Fruit fly (Drosophila melanogaster) whole organism, wandering third instar larva: ENCODE results near the gene CG6766.
"Not testable (repeated sequence)": the region's sequence is repeated elsewhere in the genome, so short reads cannot be mapped to it uniquely, and the experiment has no call there.

Source experiments
- Abd-B ChIP-seq: fragments of >200 bp; optimal IDR thresholded peaks from 2 replicates; lab custom pipeline; 2017; ENCODE audit warnings: missing biosample characterization, missing genetic modification characterization
- CrebA ChIP-seq: fragments of 200-800 bp; sonication (Bioruptor generic); optimal IDR thresholded peaks from 2 replicates; lab custom pipeline; 2016; ENCODE audit warnings: missing biosample characterization, mild to moderate bottlenecking, missing genetic modification characterization, borderline replicate concordance
- Dfd ChIP-seq: fragments of >200 bp; optimal IDR thresholded peaks from 2 replicates; lab custom pipeline; 2017; ENCODE audit warnings: missing biosample characterization, missing genetic modification characterization
- Hr78 ChIP-seq: fragments of >200 bp; optimal IDR thresholded peaks from 2 replicates; lab custom pipeline; 2017; ENCODE audit warnings: missing biosample characterization, missing genetic modification characterization
- Hr83 ChIP-seq: fragments of 200-300 bp; sonication (Bioruptor generic); optimal IDR thresholded peaks from 2 replicates; lab custom pipeline; 2016; ENCODE audit warnings: missing biosample characterization, mild to moderate bottlenecking, missing genetic modification characterization, moderate library complexity; ENCODE audit not compliant: poor library complexity, severe bottlenecking
- Jra ChIP-seq: sonication (Bioruptor generic); optimal IDR thresholded peaks from 2 replicates; lab custom pipeline; 2016; ENCODE audit warnings: missing biosample characterization, missing genetic modification characterization
- Mio ChIP-seq: sonication (Bioruptor generic); optimal IDR thresholded peaks from 2 replicates; lab custom pipeline; 2016; ENCODE audit warnings: missing biosample characterization, missing genetic modification characterization
- Myc ChIP-seq: fragments of >200 bp; optimal IDR thresholded peaks from 2 replicates; lab custom pipeline; 2017
- OdsH ChIP-seq: fragments of 200-800 bp; sonication (Bioruptor generic); optimal IDR thresholded peaks from 2 replicates; lab custom pipeline; 2016; ENCODE audit warnings: missing biosample characterization, mild to moderate bottlenecking, missing genetic modification characterization
- Rel ChIP-seq, 2 experiments: fragments of 200-800 bp; sonication (Bioruptor generic) in 1 of 2; optimal IDR thresholded peaks; 2 replicates in 1 of 2; 3 replicates in 1 of 2; lab custom pipeline; 2016 to 2019; ENCODE audit warnings: mild to moderate bottlenecking in 2 of 2, missing biosample characterization in 2 of 2, missing genetic modification characterization in 2 of 2, moderate library complexity in 1 of 2
- dl ChIP-seq, 2 experiments: fragments of 175-275, 200-275 bp in 1 of 2; fragments of 200-275 bp in 1 of 2; sonication (Bioruptor generic); optimal IDR thresholded peaks; lab custom pipeline; 2018; ENCODE audit warnings: mild to moderate bottlenecking in 2 of 2, missing biosample characterization in 2 of 2, missing genetic modification characterization in 2 of 2, moderate library complexity in 2 of 2; ENCODE audit not compliant: partially characterized antibody in 2 of 2, insufficient read depth in 1 of 2
- dmrt93B ChIP-seq: fragments of 200-800 bp; sonication (Bioruptor generic); optimal IDR thresholded peaks from 2 replicates; lab custom pipeline; 2018; ENCODE audit warnings: missing biosample characterization, mild to moderate bottlenecking, missing genetic modification characterization
- dsf ChIP-seq: sonication (Bioruptor generic); optimal IDR thresholded peaks from 2 replicates; lab custom pipeline; 2016; ENCODE audit warnings: missing biosample characterization, missing genetic modification characterization, borderline replicate concordance
- foxo ChIP-seq, 2 experiments: fragments of 200-800 bp; sonication (Bioruptor generic); optimal IDR thresholded peaks; 2 replicates in 1 of 2; 3 replicates in 1 of 2; lab custom pipeline; 2016 to 2017; ENCODE audit warnings: missing biosample characterization in 2 of 2, missing genetic modification characterization in 2 of 2
- fru ChIP-seq: fragments of 200-800 bp; sonication (Bioruptor generic); optimal IDR thresholded peaks from 3 replicates; lab custom pipeline; 2016; ENCODE audit warnings: missing biosample characterization, mild to moderate bottlenecking, missing genetic modification characterization
- jim ChIP-seq: fragments of 175-275, 200-325 bp; sonication (Bioruptor generic); optimal IDR thresholded peaks from 2 replicates; lab custom pipeline; 2016; ENCODE audit warnings: missing biosample characterization, mild to moderate bottlenecking, missing genetic modification characterization
- lola ChIP-seq: fragments of >200 bp; optimal IDR thresholded peaks from 2 replicates; lab custom pipeline; 2017; ENCODE audit warnings: missing biosample characterization, missing genetic modification characterization
- pan ChIP-seq: fragments of >200 bp; optimal IDR thresholded peaks from 2 replicates; lab custom pipeline; 2017
- psq ChIP-seq: fragments of 200-800 bp; sonication (Bioruptor generic); optimal IDR thresholded peaks from 3 replicates; lab custom pipeline; 2017; ENCODE audit warnings: missing biosample characterization, mild to moderate bottlenecking, missing genetic modification characterization, moderate library complexity
- rgr ChIP-seq: fragments of 200-800 bp; sonication (Bioruptor generic); optimal IDR thresholded peaks from 3 replicates; lab custom pipeline; 2016; ENCODE audit warnings: missing biosample characterization, mild to moderate bottlenecking, missing genetic modification characterization
- sage ChIP-seq: fragments of 200-800 bp; sonication (Bioruptor generic); optimal IDR thresholded peaks from 2 replicates; lab custom pipeline; 2016; ENCODE audit warnings: missing biosample characterization, mild to moderate bottlenecking, missing genetic modification characterization
- tai ChIP-seq: sonication (Bioruptor generic); optimal IDR thresholded peaks from 2 replicates; lab custom pipeline; 2016; ENCODE audit warnings: missing biosample characterization, missing genetic modification characterization
- usp ChIP-seq: fragments of >200 bp; optimal IDR thresholded peaks from 2 replicates; lab custom pipeline; 2017; ENCODE audit warnings: missing biosample characterization, missing genetic modification characterization
- woc ChIP-seq: sonication (Bioruptor generic); optimal IDR thresholded peaks from 2 replicates; lab custom pipeline; 2016; ENCODE audit warnings: missing biosample characterization, mild to moderate bottlenecking, missing genetic modification characterization

Gene CG6766

dm6 chr2L:12002051-12002450 lies 38.4 kb downstream of the CG6766 start, which contains the start of gene Hacd1:
Gene Hacd1 (minus strand): TSS chr2L:12002266.
- TF ChIP-seq Rel (GFP tag; optimal IDR thresholded peaks at IDR 0.05; lab: Kevin White, UChicago) (no peak), Rel (tag; optimal IDR thresholded peaks at IDR 0.05; lab: Kevin White, UChicago) (peak; percentile 7), usp (GFP tag; lab: Kevin White, UChicago) (no peak)

dm6 chr2L:12001132-12001531 lies 39.4 kb downstream of the CG6766 start:
- TF ChIP-seq pan (lab: Kevin White, UChicago) (no peak), Myc (lab: Kevin White, UChicago) (no peak), fru (GFP tag; lab: Kevin White, UChicago) (no peak), Dfd (GFP tag; lab: Kevin White, UChicago) (no peak), Abd-B (GFP tag; lab: Kevin White, UChicago) (no peak), Hr78 (GFP tag; lab: Kevin White, UChicago) (no peak), dsf (GFP tag; lab: Kevin White, UChicago) (no peak), Rel (GFP tag; optimal IDR thresholded peaks at IDR 0.05; lab: Kevin White, UChicago) (no peak), Rel (tag; optimal IDR thresholded peaks at IDR 0.05; lab: Kevin White, UChicago) (no peak), rgr (GFP tag; lab: Kevin White, UChicago) (no peak), woc (GFP tag; lab: Kevin White, UChicago) (no peak), Hr83 (GFP tag; lab: Kevin White, UChicago) (no peak), lola (GFP tag; lab: Kevin White, UChicago) (no peak), jim (GFP tag; lab: Kevin White, UChicago) (no peak), dmrt93B (GFP tag; lab: Kevin White, UChicago) (no peak), Jra (GFP tag; lab: Kevin White, UChicago) (no peak)

dm6 chr2L:11999240-11999704 lies 41.2 kb downstream of the CG6766 start, which contains the start of the genes CG18787 and Nfs1:
Gene CG18787 (minus strand): TSS chr2L:11999340.
Gene Nfs1 (plus strand): TSS chr2L:11999654.
- not testable (repeated sequence) for TF ChIP-seq CrebA (GFP tag; lab: Kevin White, UChicago); Hr78 (GFP tag; lab: Kevin White, UChicago); dl (GFP tag; optimal IDR thresholded peaks at IDR 0.05; lab: Kevin White, UChicago; ENCODE audit: insufficient read depth in 1 of 2, partially characterized antibody in 2 of 2)

dm6 chr2L:11996509-11996908 lies 44.0 kb downstream of the CG6766 start, which contains the start of gene Ada1-1:
Gene Ada1-1 (plus strand): TSS chr2L:11996809.
- not testable (repeated sequence) for TF ChIP-seq woc (GFP tag; lab: Kevin White, UChicago); Mio (GFP tag; lab: Kevin White, UChicago); psq

dm6 chr2L:11995332-11995790 lies 45.1 kb downstream of the CG6766 start, which contains the start of the genes CG18789 and Qtzl:
Gene CG18789 (minus strand): TSS chr2L:11995432.
Gene Qtzl (plus strand): TSS chr2L:11995740.
- not testable (repeated sequence) for TF ChIP-seq rgr (GFP tag; lab: Kevin White, UChicago); dl (GFP tag; optimal IDR thresholded peaks at IDR 0.05; lab: Kevin White, UChicago; ENCODE audit: insufficient read depth in 1 of 2, partially characterized antibody in 2 of 2); OdsH (GFP tag; lab: Kevin White, UChicago)

- not testable (repeated sequence) for TF ChIP-seq tai (GFP tag; lab: Kevin White, UChicago); sage; foxo (GFP tag; optimal IDR thresholded peaks at IDR 0.05; lab: Kevin White, UChicago)
These were observed 47.9 kb downstream of the CG6766 start, which contains the start of gene Ada1-2 for dm6 chr2L:11992602-11993001. Gene Ada1-2 (plus strand): TSS chr2L:11992902.

dm6 chr2L:11990458-11991065 lies 49.9 kb downstream of the CG6766 start, which contains the start of gene escl:
Gene escl (plus strand): TSS chr2L:11990927.
- TF ChIP-seq Myc (lab: Kevin White, UChicago) (peak; percentile 10), Hr83 (GFP tag; lab: Kevin White, UChicago) (no peak)
